Fruit fly (Drosophila melanogaster) whole organism, prepupa: ENCODE results near the gene CG15022.

Source experiments
- Blimp-1 ChIP-seq: fragments of 200-800 bp; sonication (Bioruptor generic); optimal IDR thresholded peaks from 3 replicates; lab custom pipeline; 2017; ENCODE audit warnings: missing biosample characterization, missing genetic modification characterization, mild to moderate bottlenecking, moderate library complexity, missing genetic modification reagents
- CG10669 ChIP-seq: fragments of 200-800 bp; sonication (Bioruptor generic); optimal IDR thresholded peaks from 3 replicates; lab custom pipeline; 2018; ENCODE audit warnings: missing biosample characterization, mild to moderate bottlenecking, missing genetic modification characterization, moderate library complexity
- CG11762 ChIP-seq: fragments of 200-800 bp; sonication (Bioruptor generic); optimal IDR thresholded peaks from 3 replicates; lab custom pipeline; 2016; ENCODE audit warnings: missing biosample characterization, missing genetic modification characterization; ENCODE audit not compliant: insufficient read depth
- CG1621 ChIP-seq: fragments of 200-800 bp; sonication (Bioruptor generic); optimal IDR thresholded peaks from 3 replicates; lab custom pipeline; 2018; ENCODE audit warnings: missing biosample characterization, mild to moderate bottlenecking, missing genetic modification characterization
- CG16779 ChIP-seq: fragments of 200-800 bp; sonication (Bioruptor generic); optimal IDR thresholded peaks from 3 replicates; lab custom pipeline; 2017; ENCODE audit warnings: missing biosample characterization, mild to moderate bottlenecking, missing genetic modification characterization
- CG3032 ChIP-seq: fragments of 200-800 bp; optimal IDR thresholded peaks from 2 replicates; lab custom pipeline; 2019; ENCODE audit warnings: missing biosample characterization, mild to moderate bottlenecking, missing genetic modification characterization, moderate library complexity
- CG31627 ChIP-seq: fragments of 200-800 bp; sonication (Bioruptor generic); optimal IDR thresholded peaks from 3 replicates; lab custom pipeline; 2016; ENCODE audit warnings: missing biosample characterization, missing genetic modification characterization
- CG32006 ChIP-seq: fragments of 200-800 bp; sonication (Bioruptor generic); optimal IDR thresholded peaks from 3 replicates; lab custom pipeline; 2017; ENCODE audit warnings: missing biosample characterization, mild to moderate bottlenecking, missing genetic modification characterization
- CG4318 ChIP-seq: fragments of 200-800 bp; sonication (Bioruptor generic); optimal IDR thresholded peaks from 3 replicates; lab custom pipeline; 2017; ENCODE audit warnings: missing biosample characterization, mild to moderate bottlenecking, missing genetic modification characterization
- CG6163 ChIP-seq: fragments of 200-800 bp; sonication (Bioruptor generic); IDR thresholded peaks from 3 replicates; pipeline ENCODE4 v1.3.6; 2022; ENCODE audit warnings: missing biosample characterization, missing genetic modification characterization
- CG6276 ChIP-seq: fragments of 200-800 bp; sonication (Bioruptor generic); optimal IDR thresholded peaks from 2 replicates; lab custom pipeline; 2017; ENCODE audit warnings: missing biosample characterization, mild to moderate bottlenecking, missing genetic modification characterization
- CG6808 ChIP-seq: fragments of 200-800 bp; sonication (Bioruptor generic); optimal IDR thresholded peaks from 3 replicates; lab custom pipeline; 2017; ENCODE audit warnings: missing biosample characterization, missing genetic modification characterization, mild to moderate bottlenecking, moderate library complexity, missing genetic modification reagents
- CG7368 ChIP-seq: fragments of 200-800 bp; sonication (Bioruptor generic); optimal IDR thresholded peaks from 3 replicates; lab custom pipeline; 2016; ENCODE audit warnings: missing biosample characterization, missing genetic modification characterization
- CG8632 ChIP-seq: fragments of 200-800 bp; sonication (Bioruptor generic); optimal IDR thresholded peaks from 3 replicates; lab custom pipeline; 2016; ENCODE audit warnings: missing biosample characterization, missing genetic modification characterization
- Eip78C ChIP-seq: fragments of 200-800 bp; sonication (Bioruptor generic); peaks from one replicate; lab custom pipeline; 2016; ENCODE audit warnings: missing biosample characterization, missing genetic modification characterization
- Eip93F ChIP-seq: fragments of 200-800 bp; sonication (Bioruptor generic); optimal IDR thresholded peaks from 2 replicates; lab custom pipeline; 2016; ENCODE audit warnings: missing biosample characterization, mild to moderate bottlenecking, missing genetic modification characterization
- Hr38 ChIP-seq: sonication (Bioruptor generic); optimal IDR thresholded peaks from 2 replicates; lab custom pipeline; 2016; ENCODE audit warnings: missing biosample characterization, missing genetic modification characterization
- Hr39 ChIP-seq: fragments of 200-800 bp; sonication (Bioruptor generic); optimal IDR thresholded peaks from 2 replicates; lab custom pipeline; 2016; ENCODE audit warnings: missing biosample characterization, missing genetic modification characterization
- Lpt ChIP-seq: fragments of 200-800 bp; sonication (Bioruptor generic); optimal IDR thresholded peaks from 3 replicates; lab custom pipeline; 2016; ENCODE audit warnings: missing biosample characterization, missing genetic modification characterization
- Met ChIP-seq: fragments of 200-800 bp; sonication (Bioruptor generic); optimal IDR thresholded peaks from 3 replicates; lab custom pipeline; 2016; ENCODE audit warnings: missing biosample characterization, missing genetic modification characterization
- OdsH ChIP-seq: fragments of 200-800 bp; sonication (Bioruptor generic); optimal IDR thresholded peaks from 3 replicates; lab custom pipeline; 2016; ENCODE audit warnings: missing biosample characterization, missing genetic modification characterization
- Sox14 ChIP-seq: fragments of 200-800 bp; sonication (Bioruptor generic); optimal IDR thresholded peaks from 3 replicates; lab custom pipeline; 2016; ENCODE audit warnings: missing biosample characterization, missing genetic modification characterization
- Sox15 ChIP-seq: fragments of 200-800 bp; sonication (Bioruptor generic); optimal IDR thresholded peaks from 3 replicates; lab custom pipeline; 2016; ENCODE audit warnings: missing biosample characterization, missing genetic modification characterization
- acj6 ChIP-seq: fragments of 200-800 bp; sonication (Bioruptor generic); optimal IDR thresholded peaks from 3 replicates; lab custom pipeline; 2016; ENCODE audit warnings: missing biosample characterization, missing genetic modification characterization
- dsx ChIP-seq: fragments of 200-800 bp; optimal IDR thresholded peaks from 3 replicates; lab custom pipeline; 2019; ENCODE audit warnings: missing biosample characterization, mild to moderate bottlenecking, missing genetic modification characterization, moderate library complexity; ENCODE audit not compliant: poor library complexity, severe bottlenecking
- eg ChIP-seq: fragments of 200-800 bp; sonication (Bioruptor generic); IDR thresholded peaks from 3 replicates; pipeline ENCODE4 v1.3.6; 2022; ENCODE audit warnings: missing biosample characterization, missing genetic modification characterization
- esn ChIP-seq: fragments of 200-800 bp; sonication (Bioruptor generic); optimal IDR thresholded peaks from 2 replicates; lab custom pipeline; 2016; ENCODE audit warnings: missing biosample characterization, mild to moderate bottlenecking, missing genetic modification characterization, moderate library complexity
- fd59A ChIP-seq: fragments of 200-800 bp; sonication (Bioruptor generic); optimal IDR thresholded peaks from 2 replicates; lab custom pipeline; 2017; ENCODE audit warnings: missing biosample characterization, mild to moderate bottlenecking, missing genetic modification characterization, missing genetic modification reagents
- fd85E ChIP-seq: fragments of 200-800 bp; sonication (Bioruptor generic); optimal IDR thresholded peaks from 3 replicates; lab custom pipeline; 2016; ENCODE audit warnings: missing biosample characterization, missing genetic modification characterization
- net ChIP-seq: fragments of 200-800 bp; sonication (Bioruptor generic); optimal IDR thresholded peaks from 3 replicates; lab custom pipeline; 2016; ENCODE audit warnings: missing biosample characterization, missing genetic modification characterization
- pdm3 ChIP-seq: fragments of 200-800 bp; sonication (Bioruptor generic); optimal IDR thresholded peaks from 3 replicates; lab custom pipeline; 2016; ENCODE audit warnings: missing biosample characterization, missing genetic modification characterization
- salr ChIP-seq, 2 experiments: fragments of 200-800 bp; sonication (Bioruptor generic); optimal IDR thresholded peaks; 3 replicates each; lab custom pipeline; 2016 to 2018; ENCODE audit warnings: missing biosample characterization in 2 of 2, missing genetic modification characterization in 2 of 2, mild to moderate bottlenecking in 1 of 2
- ss ChIP-seq, 2 experiments: fragments of 200-800 bp; sonication (Bioruptor generic); optimal IDR thresholded peaks; 2 replicates in 1 of 2; 3 replicates in 1 of 2; lab custom pipeline; 2017 to 2018; ENCODE audit warnings: mild to moderate bottlenecking in 2 of 2, missing biosample characterization in 2 of 2, missing genetic modification characterization in 2 of 2, moderate library complexity in 1 of 2
- vri ChIP-seq: fragments of 200-800 bp; sonication (Bioruptor generic); optimal IDR thresholded peaks from 3 replicates; lab custom pipeline; 2016; ENCODE audit warnings: missing biosample characterization, mild to moderate bottlenecking, missing genetic modification characterization

The CG15022 gene

DNA sequence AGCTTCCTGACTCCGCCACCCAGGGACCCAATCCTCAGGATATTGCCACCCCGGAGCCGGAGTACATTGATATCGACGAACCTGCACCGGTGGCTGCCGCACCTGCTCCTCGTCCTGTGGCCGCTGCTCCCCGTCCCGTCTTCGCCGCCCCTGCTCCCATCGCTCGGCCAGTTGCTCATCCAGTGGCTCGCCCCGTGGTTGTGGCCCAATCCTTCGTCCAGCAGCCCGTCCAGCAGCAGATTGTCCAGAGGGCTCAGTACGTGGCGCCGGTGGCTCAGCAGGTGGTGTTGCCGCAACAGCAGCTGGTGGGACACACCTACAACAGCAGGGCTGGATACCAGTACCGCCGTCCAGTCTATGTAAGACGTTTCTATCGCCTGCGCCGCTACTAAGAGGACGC, 12.9 kb downstream of the CG15022 start:
- TF ChIP-seq pdm3 (no peak), CG32006 (GFP tag; lab: Kevin White, UChicago) (no peak), ss (GFP tag; optimal IDR thresholded peaks at IDR 0.05; lab: Kevin White, UChicago) (no peak), CG16779 (tag; lab: Kevin White, UChicago) (no peak), CG10669 (no peak), Sox15 (GFP tag; lab: Kevin White, UChicago) (no peak), Eip93F (GFP tag; lab: Kevin White, UChicago) (no peak), CG6276 (no peak), fd85E (no peak), Lpt (GFP tag; lab: Kevin White, UChicago) (no peak), CG7368 (GFP tag; lab: Kevin White, UChicago) (no peak), CG8632 (GFP tag; lab: Kevin White, UChicago) (no peak), eg (GFP tag; lab: Robert Waterston, UW) (no peak), vri (GFP tag; lab: Kevin White, UChicago) (no peak), dsx (GFP tag; lab: Kevin White, UChicago) (no peak), salr (GFP tag; optimal IDR thresholded peaks at IDR 0.05; lab: Kevin White, UChicago) (no peak)

dm6 chr3L:4446273-4446672, 13.8 kb downstream of the CG15022 start, which contains the start of gene CG12607:
Gene CG12607 (plus strand): TSS chr3L:4446573.
- TF ChIP-seq Eip78C (GFP tag; lab: Kevin White, UChicago), result no peak

- TF ChIP-seq Eip78C (GFP tag; lab: Kevin White, UChicago), result peak; percentile 6
- no peak for TF ChIP-seq net (GFP tag; lab: Kevin White, UChicago)
- TF ChIP-seq OdsH (GFP tag; lab: Kevin White, UChicago), result no peak
- TF ChIP-seq acj6, result no peak
Measured at dm6 chr3L:4445824-4446223, 14.3 kb downstream of the CG15022 start.

dm6 chr3L:4442168-4442567, 17.9 kb downstream of the CG15022 start:
- no peak for TF ChIP-seq esn (GFP tag; lab: Kevin White, UChicago)
- no peak for TF ChIP-seq CG16779 (tag; lab: Kevin White, UChicago)
- no peak for TF ChIP-seq CG31627
- TF ChIP-seq CG7368 (GFP tag; lab: Kevin White, UChicago), result no peak
- TF ChIP-seq Hr38, result no peak
- no peak for TF ChIP-seq CG4318 (GFP tag; lab: Kevin White, UChicago)
- TF ChIP-seq CG11762 (GFP tag; lab: Kevin White, UChicago), result no peak
- TF ChIP-seq ss (GFP tag; optimal IDR thresholded peaks at IDR 0.05; lab: Kevin White, UChicago), result no peak
- TF ChIP-seq Hr39 (GFP tag; lab: Kevin White, UChicago), result no peak
- no peak for TF ChIP-seq Sox14 (GFP tag; lab: Kevin White, UChicago)
- TF ChIP-seq Met, result no peak
- no peak for TF ChIP-seq fd59A
- no peak for TF ChIP-seq Lpt (GFP tag; lab: Kevin White, UChicago)
- no peak for TF ChIP-seq CG6808 (GFP tag; lab: Kevin White, UChicago)
- TF ChIP-seq net (GFP tag; lab: Kevin White, UChicago), result no peak

- TF ChIP-seq CG4318 (GFP tag; lab: Kevin White, UChicago), result no peak
- TF ChIP-seq CG1621, result no peak
- no peak for TF ChIP-seq CG6163
- no peak for TF ChIP-seq CG7368 (GFP tag; lab: Kevin White, UChicago)
- no peak for TF ChIP-seq Blimp-1 (GFP tag; lab: Kevin White, UChicago)
- no peak for TF ChIP-seq net (GFP tag; lab: Kevin White, UChicago)
- no peak for TF ChIP-seq CG3032 (tag; lab: Kevin White, UChicago)
- TF ChIP-seq CG6808 (GFP tag; lab: Kevin White, UChicago), result no peak
- no peak for TF ChIP-seq esn (GFP tag; lab: Kevin White, UChicago)
- no peak for TF ChIP-seq Eip78C (GFP tag; lab: Kevin White, UChicago)
- TF ChIP-seq dsx (GFP tag; lab: Kevin White, UChicago), result no peak
- TF ChIP-seq CG11762 (GFP tag; lab: Kevin White, UChicago), result no peak
- TF ChIP-seq CG8632 (GFP tag; lab: Kevin White, UChicago), result no peak
- TF ChIP-seq Lpt (GFP tag; lab: Kevin White, UChicago), result no peak
Measured at dm6 chr3L:4440153-4440552, 20.0 kb downstream of the CG15022 start.
